Fruit fly (Drosophila melanogaster) whole organism, embryonic: ENCODE data around the gene EMC3.

Source experiments
- C15 ChIP-seq: fragments of 200-800 bp; sonication (Bioruptor generic); IDR thresholded peaks from 3 replicates; pipeline ENCODE4 v1.3.6; 2022; ENCODE audit warnings: missing biosample characterization, missing genetic modification characterization
- CG1024 ChIP-seq: fragments of 200-800 bp; sonication (Bioruptor generic); IDR thresholded peaks from 2 replicates; pipeline ENCODE4 v1.3.6; 2022; ENCODE audit warnings: missing biosample characterization, missing genetic modification characterization
- CG13424 ChIP-seq: fragments of 200-800 bp; sonication (Bioruptor generic); optimal IDR thresholded peaks from 2 replicates; lab custom pipeline; 2019; ENCODE audit warnings: missing biosample characterization, mild to moderate bottlenecking, missing genetic modification characterization, moderate library complexity
- CG13775 ChIP-seq: fragments of 200-800 bp; sonication (Bioruptor generic); optimal IDR thresholded peaks from 3 replicates; lab custom pipeline; 2017; ENCODE audit warnings: missing biosample characterization, mild to moderate bottlenecking, missing genetic modification characterization
- CG14965 ChIP-seq: fragments of 200-800 bp; sonication (Bioruptor generic); optimal IDR thresholded peaks from 2 replicates; lab custom pipeline; 2016; ENCODE audit warnings: missing biosample characterization, missing genetic modification characterization, borderline replicate concordance
- CG15011 ChIP-seq: fragments of 200-800 bp; sonication (Bioruptor generic); optimal IDR thresholded peaks from 3 replicates; lab custom pipeline; 2018; ENCODE audit warnings: missing biosample characterization, mild to moderate bottlenecking, missing genetic modification characterization
- CG17385 ChIP-seq: fragments of 200-800 bp; sonication (Bioruptor generic); optimal IDR thresholded peaks from 3 replicates; lab custom pipeline; 2018; ENCODE audit warnings: missing biosample characterization, mild to moderate bottlenecking, missing genetic modification characterization
- CG1832 ChIP-seq: fragments of 200-800 bp; sonication (Bioruptor generic); optimal IDR thresholded peaks from 2 replicates; lab custom pipeline; 2017; ENCODE audit warnings: missing biosample characterization, mild to moderate bottlenecking, missing genetic modification characterization, inconsistent platforms
- CG30403 ChIP-seq: fragments of 200-800 bp; sonication (Bioruptor generic); optimal IDR thresholded peaks from 3 replicates; lab custom pipeline; 2016; ENCODE audit warnings: missing biosample characterization, missing genetic modification characterization
- CG3995 ChIP-seq: fragments of 200-800 bp; sonication (Bioruptor generic); optimal IDR thresholded peaks from 3 replicates; lab custom pipeline; 2016; ENCODE audit warnings: missing biosample characterization, missing genetic modification characterization
- CG5180 ChIP-seq: fragments of 200-800 bp; sonication (Bioruptor generic); optimal IDR thresholded peaks from 3 replicates; lab custom pipeline; 2017; ENCODE audit warnings: missing biosample characterization, missing genetic modification characterization, mild to moderate bottlenecking, moderate library complexity, missing genetic modification reagents
- CG6654 ChIP-seq: fragments of 200-800 bp; sonication (Bioruptor generic); optimal IDR thresholded peaks from 2 replicates; lab custom pipeline; 2017; ENCODE audit warnings: missing biosample characterization, mild to moderate bottlenecking, missing genetic modification characterization
- CG8290 ChIP-seq, 3 experiments: fragments of 200-800 bp; sonication (Bioruptor generic); optimal IDR thresholded peaks; 2 replicates each; lab custom pipeline; 2016 to 2019; ENCODE audit warnings: missing biosample characterization in 3 of 3, missing genetic modification characterization in 3 of 3, mild to moderate bottlenecking in 2 of 3, moderate library complexity in 1 of 3
- CG8924 ChIP-seq: fragments of 200-800 bp; optimal IDR thresholded peaks from 3 replicates; lab custom pipeline; 2019; ENCODE audit warnings: missing biosample characterization, mild to moderate bottlenecking, missing genetic modification characterization, moderate library complexity
- Camta ChIP-seq: fragments of 200-800 bp; sonication (Bioruptor generic); optimal IDR thresholded peaks from 2 replicates; lab custom pipeline; 2016; ENCODE audit warnings: missing biosample characterization, missing genetic modification characterization
- E2f1 ChIP-seq: fragments of 200-800 bp; sonication (Bioruptor generic); IDR thresholded peaks from 2 replicates; pipeline ENCODE4 v1.3.6; 2022; ENCODE audit warnings: missing biosample characterization, missing genetic modification characterization
- Elba2 ChIP-seq: fragments of 200-800 bp; sonication (Bioruptor generic); optimal IDR thresholded peaks from 3 replicates; lab custom pipeline; 2016; ENCODE audit warnings: missing biosample characterization, missing genetic modification characterization
- Ets65A ChIP-seq: fragments of 200-800 bp; sonication (Bioruptor generic); peaks from one replicate; lab custom pipeline; 2016; ENCODE audit warnings: missing biosample characterization, missing genetic modification characterization
- Fer1 ChIP-seq: fragments of 200-800 bp; sonication (Bioruptor generic); optimal IDR thresholded peaks from 2 replicates; lab custom pipeline; 2017; ENCODE audit warnings: missing biosample characterization, mild to moderate bottlenecking, missing genetic modification characterization
- Fer3 ChIP-seq: fragments of 200-800 bp; sonication (Bioruptor generic); optimal IDR thresholded peaks from 2 replicates; lab custom pipeline; 2018; ENCODE audit warnings: missing biosample characterization, mild to moderate bottlenecking, missing genetic modification characterization, moderate library complexity
- HLH3B ChIP-seq: fragments of 200-800 bp; sonication (Bioruptor generic); IDR thresholded peaks from 2 replicates; pipeline ENCODE4 v1.3.6; 2022; ENCODE audit warnings: missing biosample characterization, missing genetic modification characterization
- Lim3 ChIP-seq: fragments of 200-800 bp; sonication (Bioruptor generic); IDR thresholded peaks from 2 replicates; pipeline ENCODE4 v1.3.6; 2022; ENCODE audit warnings: missing biosample characterization, missing genetic modification characterization
- Neu2 ChIP-seq: fragments of 200-800 bp; sonication (Bioruptor generic); optimal IDR thresholded peaks from 3 replicates; lab custom pipeline; 2016; ENCODE audit warnings: missing biosample characterization, missing genetic modification characterization, borderline replicate concordance
- Side ChIP-seq: fragments of 200-800 bp; sonication (Bioruptor generic); optimal IDR thresholded peaks from 2 replicates; lab custom pipeline; 2016; ENCODE audit warnings: missing biosample characterization, missing genetic modification characterization
- Six4 ChIP-seq: fragments of 200-800 bp; sonication (Bioruptor generic); optimal IDR thresholded peaks from 2 replicates; lab custom pipeline; 2016; ENCODE audit warnings: missing biosample characterization, missing genetic modification characterization
- Sox100B ChIP-seq: fragments of 200-800 bp; sonication (Bioruptor generic); optimal IDR thresholded peaks from 3 replicates; lab custom pipeline; 2018; ENCODE audit warnings: missing biosample characterization, mild to moderate bottlenecking, missing genetic modification characterization
- Spps ChIP-seq: fragments of 200-800 bp; sonication (Bioruptor generic); optimal IDR thresholded peaks from 2 replicates; lab custom pipeline; 2018; ENCODE audit warnings: missing biosample characterization, mild to moderate bottlenecking, missing genetic modification characterization
- Xbp1 ChIP-seq: fragments of 200-800 bp; sonication (Bioruptor generic); optimal IDR thresholded peaks from 3 replicates; lab custom pipeline; 2016; ENCODE audit warnings: missing biosample characterization, mild to moderate bottlenecking, missing genetic modification characterization
- ara ChIP-seq: fragments of 200-800 bp; sonication (Bioruptor generic); IDR thresholded peaks from 2 replicates; pipeline ENCODE4 v1.3.6; 2022; ENCODE audit warnings: missing biosample characterization, missing genetic modification characterization
- caup ChIP-seq: fragments of 200-800 bp; sonication (Bioruptor generic); optimal IDR thresholded peaks from 3 replicates; lab custom pipeline; 2017; ENCODE audit warnings: missing biosample characterization, mild to moderate bottlenecking, missing genetic modification characterization, moderate library complexity; ENCODE audit not compliant: severe bottlenecking
- exex ChIP-seq: fragments of 200-800 bp; sonication (Bioruptor generic); optimal IDR thresholded peaks from 4 replicates; lab custom pipeline; 2018; ENCODE audit warnings: missing biosample characterization, mild to moderate bottlenecking, missing genetic modification characterization, moderate library complexity
- grau ChIP-seq: fragments of 200-800 bp; optimal IDR thresholded peaks from 3 replicates; lab custom pipeline; 2019; ENCODE audit warnings: missing biosample characterization, mild to moderate bottlenecking, missing genetic modification characterization, moderate library complexity
- grn ChIP-seq: fragments of 200-800 bp; sonication (Bioruptor generic); optimal IDR thresholded peaks from 3 replicates; lab custom pipeline; 2017; ENCODE audit warnings: missing biosample characterization, missing genetic modification characterization
- inv ChIP-seq: fragments of 200-800 bp; sonication (Bioruptor generic); IDR thresholded peaks from 2 replicates; pipeline ENCODE4 v1.3.6; 2022; ENCODE audit warnings: missing biosample characterization, missing genetic modification characterization; ENCODE audit not compliant: partially characterized antibody
- lov ChIP-seq, 2 experiments: fragments of 200-800 bp in 1 of 2; fragments of >200 bp in 1 of 2; sonication (Bioruptor generic) in 1 of 2; IDR thresholded peaks in 1 of 2; optimal IDR thresholded peaks in 1 of 2; 2 replicates in 1 of 2; 3 replicates in 1 of 2; pipeline versions ENCODE4 v1.3.6 to Lab custom; 2017 to 2022; ENCODE audit warnings: missing biosample characterization in 1 of 2, missing genetic modification characterization in 1 of 2
- mirr ChIP-seq: fragments of 200-800 bp; sonication (Bioruptor generic); optimal IDR thresholded peaks from 3 replicates; lab custom pipeline; 2018; ENCODE audit warnings: missing biosample characterization, mild to moderate bottlenecking, missing genetic modification characterization
- pfk ChIP-seq: fragments of 200-800 bp; sonication (Bioruptor generic); optimal IDR thresholded peaks from 2 replicates; lab custom pipeline; 2018; ENCODE audit warnings: missing biosample characterization, mild to moderate bottlenecking, missing genetic modification characterization, moderate library complexity
- scrt ChIP-seq: fragments of 200-800 bp; sonication (Bioruptor generic); optimal IDR thresholded peaks from 2 replicates; lab custom pipeline; 2018; ENCODE audit warnings: missing biosample characterization, mild to moderate bottlenecking, missing genetic modification characterization, moderate library complexity
- sens ChIP-seq: fragments of 200-800 bp; sonication (Bioruptor generic); peaks from one replicate; lab custom pipeline; 2016; ENCODE audit warnings: missing biosample characterization, missing genetic modification characterization
- sens-2 ChIP-seq: fragments of 200-800 bp; sonication (Bioruptor generic); IDR thresholded peaks from 2 replicates; pipeline ENCODE4 v1.3.6; 2022; ENCODE audit warnings: missing biosample characterization, missing genetic modification characterization
- ssp ChIP-seq: fragments of 200-800 bp; sonication (Bioruptor generic); IDR thresholded peaks from 2 replicates; pipeline ENCODE4 v1.3.6; 2022; ENCODE audit warnings: missing biosample characterization, missing genetic modification characterization
- stwl ChIP-seq: fragments of 200-800 bp; sonication (Bioruptor generic); optimal IDR thresholded peaks from 3 replicates; lab custom pipeline; 2018; ENCODE audit warnings: missing biosample characterization, mild to moderate bottlenecking, missing genetic modification characterization, moderate library complexity
- trh ChIP-seq: fragments of 200-800 bp; sonication (Bioruptor generic); optimal IDR thresholded peaks from 2 replicates; lab custom pipeline; 2016; ENCODE audit warnings: missing biosample characterization, missing genetic modification characterization
- unpg ChIP-seq: fragments of 200-800 bp; sonication (Bioruptor generic); optimal IDR thresholded peaks from 3 replicates; lab custom pipeline; 2018; ENCODE audit warnings: missing biosample characterization, mild to moderate bottlenecking, missing genetic modification characterization, moderate library complexity
- vvl ChIP-seq: fragments of 200-800 bp; sonication (Bioruptor generic); IDR thresholded peaks from 2 replicates; pipeline ENCODE4 v1.3.6; 2022; ENCODE audit warnings: missing biosample characterization, missing genetic modification characterization
- zfh1 ChIP-seq: fragments of 200-800 bp; sonication (Bioruptor generic); IDR thresholded peaks from 3 replicates; pipeline ENCODE4 v1.3.6; 2022; ENCODE audit warnings: missing biosample characterization, missing genetic modification characterization

The EMC3 gene

DNA sequence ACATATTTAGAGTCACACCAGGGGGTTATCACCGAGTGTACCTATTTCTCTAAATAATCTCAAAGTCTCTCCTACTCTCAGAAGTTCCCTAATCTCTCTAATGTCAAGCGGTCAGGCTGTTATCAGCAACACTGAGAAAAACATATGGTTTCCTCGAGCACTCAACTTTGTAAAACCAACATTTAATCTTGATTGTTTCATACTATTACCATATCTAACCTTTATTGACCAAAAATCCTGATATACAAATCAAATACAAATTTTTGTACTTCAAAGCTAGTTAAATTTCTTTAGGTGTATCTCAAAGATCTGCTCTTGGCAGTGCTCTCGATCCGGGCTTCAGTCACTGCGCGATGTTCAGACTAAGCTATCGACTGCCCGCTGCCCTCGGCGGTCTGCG is 28.9 kb downstream of the EMC3 start, which contains the start of gene CG6415 (continued):
- TF ChIP-seq stwl (tag; lab: Kevin White, UChicago) (no peak), Side (GFP tag; lab: Kevin White, UChicago) (peak; percentile 44), pfk (GFP tag; lab: Kevin White, UChicago) (no peak), E2f1 (GFP tag; lab: Robert Waterston, UW) (peak; percentile 68), CG8290 (GFP tag; optimal IDR thresholded peaks at IDR 0.05; lab: Kevin White, UChicago) (no peak), CG8290 (tag; optimal IDR thresholded peaks at IDR 0.05; lab: Kevin White, UChicago) (peak in 1 of 2 experiments; percentile 80), Sox100B (GFP tag; lab: Kevin White, UChicago) (peak; percentile 68), unpg (GFP tag; lab: Kevin White, UChicago) (peak; percentile 81), CG13775 (peak; percentile 46), ara (peak; percentile 75), CG6654 (GFP tag; lab: Kevin White, UChicago) (peak; percentile 31), CG14965 (GFP tag; lab: Kevin White, UChicago) (peak; percentile 42), Fer3 (tag; lab: Kevin White, UChicago) (peak; percentile 75), Six4 (peak; percentile 40)
- TF ChIP-seq, all 482 proteins: peak for 337

dm6 chr2L:10701499-10702062 is 30.6 kb downstream of the EMC3 start, which contains the start of gene Lip1:
Lip1 (minus strand) TSS chr2L:10701544.
- TF ChIP-seq exex (tag; lab: Kevin White, UChicago) (peak; percentile 45), CG15011 (GFP tag; lab: Kevin White, UChicago) (no peak), CG5180 (GFP tag; lab: Kevin White, UChicago) (peak; percentile 9), Camta (GFP tag; lab: Kevin White, UChicago) (no peak), HLH3B (GFP tag; lab: Robert Waterston, UW) (no peak), vvl (GFP tag; lab: Robert Waterston, UW) (0 out of 2 replicates have a peak, but pooled peaks have one; percentile 18), CG3995 (GFP tag; lab: Kevin White, UChicago) (no peak), CG30403 (no peak), sens-2 (GFP tag; lab: Robert Waterston, UW) (no peak), grau (peak; percentile 55), caup (GFP tag; lab: Kevin White, UChicago) (peak; percentile 2), grn (GFP tag; lab: Kevin White, UChicago) (peak; percentile 6), inv (GFP tag; lab: Robert Waterston, UW) (no peak), Lim3 (GFP tag; lab: Robert Waterston, UW) (peak; percentile 73; the same call in 1 of the 2 replicates), Ets65A (no peak), sens (GFP tag; lab: Kevin White, UChicago) (peak; percentile 53), mirr (peak; percentile 69), CG6654 (GFP tag; lab: Kevin White, UChicago) (no peak), Neu2 (GFP tag; lab: Kevin White, UChicago) (no peak)

DNA sequence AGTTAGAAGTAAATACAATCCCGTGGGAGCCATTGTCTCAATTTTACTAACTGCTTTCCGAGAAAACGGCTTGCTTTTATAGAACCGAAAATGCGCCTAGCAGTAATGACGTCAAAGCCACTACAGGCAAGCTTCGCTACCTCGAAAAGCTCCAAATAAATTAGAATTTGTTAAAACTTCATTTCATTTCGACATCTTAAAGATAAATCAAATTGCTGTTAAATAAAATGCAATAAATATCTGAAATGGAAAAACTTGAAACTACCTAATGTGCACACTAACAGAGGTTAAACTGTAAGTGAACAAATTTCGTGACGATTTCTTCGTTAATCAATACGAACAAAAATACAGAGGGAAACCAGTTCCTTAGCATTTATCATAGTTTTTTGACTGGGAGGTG is 34.2 kb downstream of the EMC3 start, which contains the start of gene CG7300:
TSS of gene CG7300 (minus strand) at position 52 of the 400 bp plus-strand sequence.
- TF ChIP-seq lov (optimal IDR thresholded peaks at IDR 0.05; lab: Kevin White, UChicago) (no peak), lov (GFP tag; IDR thresholded peaks at IDR 0.05; lab: Robert Waterston, UW) (no peak), CG5180 (GFP tag; lab: Kevin White, UChicago) (no peak), CG13424 (tag; lab: Kevin White, UChicago) (peak; percentile 40), scrt (GFP tag; lab: Kevin White, UChicago) (peak; percentile 26), Spps (tag; lab: Kevin White, UChicago) (peak; percentile 40), Side (GFP tag; lab: Kevin White, UChicago) (no peak), CG8924 (tag; lab: Kevin White, UChicago) (peak; percentile 36), CG17385 (GFP tag; lab: Kevin White, UChicago) (peak; percentile 49), ssp (peak; percentile 34; the same call in 1 of the 2 replicates), CG1832 (GFP tag; lab: Kevin White, UChicago) (no peak), Fer1 (GFP tag; lab: Kevin White, UChicago) (no peak), sens-2 (GFP tag; lab: Robert Waterston, UW) (no peak), zfh1 (GFP tag; lab: Robert Waterston, UW) (peak; percentile 50; the same call in 2 of the 3 replicates), Elba2 (no peak), C15 (GFP tag; lab: Robert Waterston, UW) (0 out of 3 replicates have a peak, but pooled peaks have one; percentile 31), CG1024 (GFP tag; lab: Robert Waterston, UW) (no peak), trh (GFP tag; lab: Kevin White, UChicago) (no peak), Xbp1 (GFP tag; lab: Kevin White, UChicago) (peak; percentile 56)
